Worm (Caenorhabditis elegans): Measurements from ENCODE around the gene F26A1.1.

The F26A1.1 gene

DNA sequence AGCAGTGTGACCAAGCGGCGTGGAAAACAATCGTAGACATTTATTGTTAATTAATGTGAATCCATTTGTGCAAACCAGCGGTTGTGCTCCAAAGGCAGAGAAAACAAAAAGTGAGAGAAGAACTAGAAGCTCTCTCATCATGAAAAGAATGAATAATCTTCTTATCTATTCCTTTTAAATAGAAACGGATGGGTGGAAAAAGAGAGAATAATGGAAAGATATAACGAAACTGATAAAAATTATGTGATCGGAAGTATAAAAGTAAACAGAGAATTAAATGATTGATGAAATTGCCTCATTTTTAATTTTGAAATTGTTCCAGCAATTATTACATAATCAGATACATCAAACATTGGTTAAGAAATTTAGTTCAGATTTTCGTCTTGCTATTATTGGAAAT is 33.1 kb downstream of the F26A1.1 start, which contains the start of gene clec-5:
Gene clec-5, minus strand, starts transcription at position 178 of the 400 bp plus-strand sequence.
- TF ChIP-seq ztf-4 (tag; optimal IDR thresholded peaks at IDR 0.05) (no peak), jun-1 (tag; optimal IDR thresholded peaks at IDR 0.05) (peak; percentile 29), elt-2 (tag; optimal IDR thresholded peaks at IDR 0.05) (peak; percentile 40)

DNA sequence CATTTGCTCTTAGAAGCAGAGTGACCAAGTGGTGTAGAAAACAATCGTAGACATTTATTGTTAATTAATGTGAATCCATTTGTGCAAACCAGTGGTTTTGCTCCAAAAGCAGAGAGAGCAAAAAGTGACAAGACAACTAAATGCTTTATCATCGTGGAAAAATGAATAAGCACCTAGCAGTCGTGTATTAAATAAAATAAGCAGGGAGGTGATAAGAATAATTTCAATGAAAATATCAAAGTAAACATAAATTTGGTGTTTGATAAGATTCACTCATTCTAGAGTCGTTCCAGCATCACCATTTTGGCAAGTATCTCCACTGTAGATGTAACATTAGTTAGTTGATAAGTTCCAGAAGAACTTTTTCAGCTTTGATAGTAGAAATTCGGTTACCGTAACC is 37.0 kb downstream of the F26A1.1 start, which contains the start of gene clec-6:
Gene clec-6, minus strand, starts transcription at position 154 of the 400 bp plus-strand sequence.
- TF ChIP-seq sup-37 (GFP tag; optimal IDR thresholded peaks at IDR 0.05), result no peak
- no peak for TF ChIP-seq fos-1 (tag; optimal IDR thresholded peaks at IDR 0.05)
- peak; percentile 51 for TF ChIP-seq elt-2 (tag; optimal IDR thresholded peaks at IDR 0.05)
- no peak for TF ChIP-seq aly-2 (tag; optimal IDR thresholded peaks at IDR 0.05)
- no peak for TF ChIP-seq jun-1 (tag; optimal IDR thresholded peaks at IDR 0.05)
- TF ChIP-seq lin-13 (GFP tag; optimal IDR thresholded peaks at IDR 0.05), result no peak
- TF ChIP-seq hlh-17 (GFP tag; optimal IDR thresholded peaks at IDR 0.05; ENCODE audit: borderline replicate concordance), result no peak

- no peak for TF ChIP-seq mdl-1 (tag; optimal IDR thresholded peaks at IDR 0.05)
- TF ChIP-seq isw-1 (GFP tag; IDR thresholded peaks at IDR 0.05), result no peak
- TF ChIP-seq nhr-71 (tag; optimal IDR thresholded peaks at IDR 0.05), result no peak
Measured at ce11 chrIII:4890997-4891396, 40.7 kb downstream of the F26A1.1 start, which contains the start of gene F26F4.5. Gene F26F4.5 (minus strand): TSS chrIII:4891252.

- TF ChIP-seq nhr-77 (tag; optimal IDR thresholded peaks at IDR 0.05) (no peak), aly-2 (tag; optimal IDR thresholded peaks at IDR 0.05) (peak; percentile 18), lin-35 (GFP tag; optimal IDR thresholded peaks at IDR 0.05) (peak in 1 of 2 experiments; percentile 15)
Measured at ce11 chrIII:4893540-4893939, 43.2 kb downstream of the F26A1.1 start, which contains the start of gene F26F4.6. Gene F26F4.6 (minus strand): TSS chrIII:4893640.

DNA sequence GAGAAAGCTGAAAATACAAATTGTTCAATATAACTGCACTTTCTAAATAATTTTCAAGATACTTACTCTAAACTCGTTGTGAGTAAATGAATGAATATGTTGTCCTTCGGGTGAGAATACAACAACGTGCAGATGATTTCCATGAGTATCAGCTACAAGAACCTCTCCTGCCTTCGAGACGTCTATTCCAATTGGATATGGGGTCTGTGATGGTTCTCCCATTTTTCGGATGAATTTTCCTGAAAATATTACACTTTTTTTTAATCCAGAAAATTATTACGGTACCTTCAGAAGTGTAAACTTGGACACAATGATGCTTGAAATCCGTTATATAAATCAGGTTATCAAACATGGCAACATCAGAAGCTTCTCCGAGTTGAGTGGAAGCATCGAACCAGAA is 45.0 kb downstream of the F26A1.1 start:
- TF ChIP-seq pqm-1 (tag; optimal IDR thresholded peaks at IDR 0.05), result no peak
- no peak for TF ChIP-seq efl-1 (optimal IDR thresholded peaks at IDR 0.05)
- TF ChIP-seq efl-1 (GFP tag; optimal IDR thresholded peaks at IDR 0.05 in 1 of 2), result peak in 1 of 2 experiments; percentile 83
- TF ChIP-seq ets-5 (GFP tag; IDR thresholded peaks at IDR 0.05), result no peak
- TF ChIP-seq fkh-4 (tag; optimal IDR thresholded peaks at IDR 0.05; ENCODE audit: borderline replicate concordance), result no peak
- TF ChIP-seq nhr-90 (tag; optimal IDR thresholded peaks at IDR 0.05; ENCODE audit: poor library complexity), result no peak
- peak; percentile 33 for TF ChIP-seq aly-2 (tag; optimal IDR thresholded peaks at IDR 0.05)

- TF ChIP-seq efl-1 (optimal IDR thresholded peaks at IDR 0.05) (no peak), efl-1 (GFP tag; optimal IDR thresholded peaks at IDR 0.05 in 1 of 2) (peak in 1 of 2 experiments; percentile 84), nhr-85 (tag) (peak; percentile 41), lin-35 (GFP tag; optimal IDR thresholded peaks at IDR 0.05) (peak in 1 of 2 experiments; percentile 5), unc-62 (GFP tag; optimal IDR thresholded peaks at IDR 0.05) (no peak), nhr-77 (tag; optimal IDR thresholded peaks at IDR 0.05) (no peak)
Measured at ce11 chrIII:4899035-4899578, 48.8 kb downstream of the F26A1.1 start, which contains the start of gene nhl-2. Gene nhl-2 (minus strand): TSS chrIII:4899085.

DNA sequence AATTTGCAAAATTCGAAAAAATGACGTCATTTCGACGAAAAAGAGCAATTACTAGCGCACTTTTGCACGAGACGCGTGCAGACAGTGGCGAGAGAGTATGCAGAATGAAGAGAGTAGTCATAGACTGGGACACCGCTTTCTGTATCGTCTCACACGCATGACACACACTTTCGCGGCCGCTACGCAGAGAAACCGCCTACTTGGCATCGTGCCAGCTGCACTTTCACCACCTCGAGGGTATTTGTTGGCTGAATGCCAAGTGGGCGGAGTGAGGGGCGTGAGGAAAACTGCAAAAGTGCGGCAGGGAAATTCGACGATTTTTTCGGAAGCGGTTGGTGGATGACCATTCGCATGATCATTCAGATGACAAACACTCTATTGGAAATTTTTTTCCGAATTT is 49.4 kb downstream of the F26A1.1 start:
- TF ChIP-seq ceh-8 (GFP tag; optimal IDR thresholded peaks at IDR 0.05), result peak; percentile 99
- TF ChIP-seq isw-1 (GFP tag; IDR thresholded peaks at IDR 0.05), result peak; percentile 98
- TF ChIP-seq F16B12.6 (tag; optimal IDR thresholded peaks at IDR 0.05), result peak; percentile 68
- TF ChIP-seq lin-15B (tag; optimal IDR thresholded peaks at IDR 0.05), result peak; percentile 94
- TF ChIP-seq nhr-20 (tag; optimal IDR thresholded peaks at IDR 0.05), result peak; percentile 100
- peak; percentile 80 for TF ChIP-seq unc-98 (GFP tag; IDR thresholded peaks at IDR 0.05)
- peak; percentile 98 for TF ChIP-seq vab-15 (tag; optimal IDR thresholded peaks at IDR 0.05)
- TF ChIP-seq alr-1 (tag; optimal IDR thresholded peaks at IDR 0.05; ENCODE audit: borderline replicate concordance), result no peak
- peak; percentile 69 for TF ChIP-seq nhr-76 (tag; optimal IDR thresholded peaks at IDR 0.05)
- peak; percentile 99 for TF ChIP-seq jun-1 (tag; optimal IDR thresholded peaks at IDR 0.05)
- TF ChIP-seq unc-30 (tag; optimal IDR thresholded peaks at IDR 0.05), result no peak
- TF ChIP-seq C04F5.9 (tag; optimal IDR thresholded peaks at IDR 0.05), result peak; percentile 97
- peak; percentile 91 for TF ChIP-seq C34B4.2 (tag; optimal IDR thresholded peaks at IDR 0.05)
- no peak for TF ChIP-seq unc-62 (GFP tag; optimal IDR thresholded peaks at IDR 0.05)
- peak; percentile 100 for TF ChIP-seq lin-13 (GFP tag; optimal IDR thresholded peaks at IDR 0.05)
- TF ChIP-seq efl-3 (GFP tag; optimal IDR thresholded peaks at IDR 0.05), result peak; percentile 95
- TF ChIP-seq lir-3 (tag; optimal IDR thresholded peaks at IDR 0.05; ENCODE audit: poor library complexity), result peak; percentile 98
- TF ChIP-seq lin-39 (tag; optimal IDR thresholded peaks at IDR 0.05), result peak; percentile 93
- peak; percentile 92 for TF ChIP-seq ceh-63 (GFP tag; optimal IDR thresholded peaks at IDR 0.05)
- TF ChIP-seq ztf-4 (tag; optimal IDR thresholded peaks at IDR 0.05), result peak; percentile 99
- peak; percentile 84 for TF ChIP-seq snpc-4 (tag; optimal IDR thresholded peaks at IDR 0.05)
- TF ChIP-seq snu-23 (GFP tag; optimal IDR thresholded peaks at IDR 0.05), result peak; percentile 100
